Worm (Caenorhabditis elegans): ENCODE measurements around the gene kynu-1.

ce11 chrX:6082660-6083059 is 26.5 kb downstream of the kynu-1 start, which contains the start of gene C45B2.3:
- TF ChIP-seq swsn-7 (tag; optimal IDR thresholded peaks at IDR 0.05) (no peak), tbx-2 (tag; optimal IDR thresholded peaks at IDR 0.05) (no peak), elt-3 (tag; optimal IDR thresholded peaks at IDR 0.05) (no peak), unc-30 (tag; optimal IDR thresholded peaks at IDR 0.05) (no peak), ceh-8 (GFP tag; optimal IDR thresholded peaks at IDR 0.05) (no peak), ceh-88 (GFP tag; IDR thresholded peaks at IDR 0.05) (no peak), hlh-4 (tag; optimal IDR thresholded peaks at IDR 0.05) (no peak), ztf-11 (tag; optimal IDR thresholded peaks at IDR 0.05) (no peak), nhr-12 (tag; optimal IDR thresholded peaks at IDR 0.05) (no peak), xbp-1 (tag; optimal IDR thresholded peaks at IDR 0.05) (no peak)

All from whole organism, L1 larva.